Worm (Caenorhabditis elegans) whole organism, L4 larva: ENCODE data around the gene wht-7.

ENCODE experiments used
- ces-1 ChIP-seq: fragments of 150-350 bp; sonication (generic microtip); optimal IDR thresholded peaks from 4 replicates; lab custom pipeline; 2014; ENCODE audit warnings: missing biosample characterization, missing genetic modification reagents, missing genetic modification characterization
- nhr-76 ChIP-seq: fragments of 150-350 bp; optimal IDR thresholded peaks from 2 replicates; lab custom pipeline; 2014; ENCODE audit warnings: missing biosample characterization, missing genetic modification characterization
- zfp-3 ChIP-seq: fragments of 200-800 bp; sonication (Bioruptor generic); conservative IDR thresholded peaks from 2 replicates; pipeline ENCODE4 v1.3.6; 2022; ENCODE audit warnings: missing genetic modification reagents, missing genetic modification characterization, missing compliant biosample characterization

DNA sequence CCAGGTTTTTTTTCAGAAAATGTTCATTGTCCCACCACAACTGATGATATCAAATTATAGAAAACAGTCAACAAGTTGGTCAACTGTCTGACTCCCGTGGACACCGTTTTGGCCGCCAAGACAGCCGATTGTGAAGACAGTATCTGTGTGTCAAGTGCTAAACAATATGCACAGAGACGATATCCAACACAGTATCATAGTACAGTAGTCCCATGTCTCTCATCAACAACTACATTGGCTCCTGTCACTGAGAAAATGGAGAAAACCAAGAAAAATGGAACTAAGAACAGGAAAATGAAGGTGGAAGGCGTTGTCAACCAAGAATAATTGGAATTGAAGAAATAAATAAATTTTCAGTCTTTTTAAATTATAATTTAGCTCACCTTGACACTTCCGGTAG is 713 bp downstream of the wht-7 start:
- TF ChIP-seq zfp-3 (GFP tag; lab: Robert Waterston, UW) (no peak), nhr-76 (no peak), ces-1 (GFP tag; lab: Kevin White, UChicago) (no peak)
